Worm (Caenorhabditis elegans) whole organism, L2 larva: Measurements from ENCODE around the gene col-85.

ENCODE experiments used
- C34F6.9 ChIP-seq: fragments of 150-350 bp; optimal IDR thresholded peaks from 2 replicates; lab custom pipeline; 2014; ENCODE audit warnings: missing biosample characterization, missing genetic modification characterization
- F13H6.1 ChIP-seq: sonication (generic microtip); optimal IDR thresholded peaks from 2 replicates; lab custom pipeline; 2016; ENCODE audit warnings: missing genetic modification characterization, missing compliant biosample characterization
- R02D3.7 ChIP-seq: fragments of 150-350 bp; optimal IDR thresholded peaks from 2 replicates; lab custom pipeline; 2014; ENCODE audit warnings: missing biosample characterization, missing genetic modification characterization
- Y55F3AM.14 ChIP-seq: fragments of 200-800 bp; sonication (Bioruptor generic); optimal IDR thresholded peaks from 2 replicates; lab custom pipeline; 2018; ENCODE audit warnings: mild to moderate bottlenecking, missing genetic modification characterization, missing compliant biosample characterization
- ZK546.5 ChIP-seq: sonication (generic microtip); optimal IDR thresholded peaks from 2 replicates; lab custom pipeline; 2017; ENCODE audit warnings: missing biosample characterization, missing genetic modification characterization
- aly-2 ChIP-seq: fragments of 150-350 bp; optimal IDR thresholded peaks from 2 replicates; lab custom pipeline; 2014; ENCODE audit warnings: missing biosample characterization, missing genetic modification characterization
- ama-1 ChIP-seq: fragments of 150-350 bp; optimal IDR thresholded peaks from 2 replicates; lab custom pipeline; 2018; ENCODE audit warnings: inconsistent platforms
- ceh-16 ChIP-seq: fragments of 150-350 bp; optimal IDR thresholded peaks from 2 replicates; lab custom pipeline; 2014; ENCODE audit warnings: missing biosample characterization, missing genetic modification characterization
- ceh-82 ChIP-seq: fragments of 150-350 bp; optimal IDR thresholded peaks from 2 replicates; lab custom pipeline; 2014; ENCODE audit warnings: missing biosample characterization, missing genetic modification characterization
- crh-2 ChIP-seq: sonication (generic microtip); optimal IDR thresholded peaks from 2 replicates; lab custom pipeline; 2017; ENCODE audit warnings: missing biosample characterization, missing genetic modification characterization
- dmd-4 ChIP-seq: sonication (generic microtip); optimal IDR thresholded peaks from 2 replicates; lab custom pipeline; 2017; ENCODE audit warnings: missing biosample characterization, missing genetic modification characterization
- egl-27 ChIP-seq: sonication (generic microtip); optimal IDR thresholded peaks from 3 replicates; lab custom pipeline; 2017; ENCODE audit warnings: missing biosample characterization, missing genetic modification reagents, missing genetic modification characterization
- elt-1 ChIP-seq: fragments of 150-350 bp; optimal IDR thresholded peaks from 2 replicates; lab custom pipeline; 2014; ENCODE audit warnings: missing biosample characterization, missing genetic modification characterization
- elt-3 ChIP-seq: sonication (generic microtip); optimal IDR thresholded peaks from 2 replicates; lab custom pipeline; 2017; ENCODE audit warnings: missing biosample characterization, missing genetic modification characterization
- gmeb-1 ChIP-seq: fragments of 150-350 bp; optimal IDR thresholded peaks from 2 replicates; lab custom pipeline; 2014; ENCODE audit warnings: missing biosample characterization, missing genetic modification characterization
- lin-11 ChIP-seq: fragments of 150-350 bp; sonication (generic microtip); optimal IDR thresholded peaks from 2 replicates; lab custom pipeline; 2014; ENCODE audit warnings: missing biosample characterization, missing genetic modification characterization, inconsistent platforms, mixed read lengths
- lin-13 ChIP-seq: fragments of 150-350 bp; optimal IDR thresholded peaks from 2 replicates; lab custom pipeline; 2014; ENCODE audit warnings: missing biosample characterization, missing genetic modification reagents, missing genetic modification characterization
- lsy-2 ChIP-seq, 2 experiments: fragments of 150-350 bp in 1 of 2; sonication (generic microtip) in 1 of 2; optimal IDR thresholded peaks; 2 replicates each; lab custom pipeline; 2014 to 2017; ENCODE audit warnings: missing biosample characterization in 2 of 2, missing genetic modification characterization in 2 of 2
- mab-5 ChIP-seq: fragments of 150-350 bp; optimal IDR thresholded peaks from 2 replicates; lab custom pipeline; 2014; ENCODE audit warnings: missing biosample characterization, missing genetic modification characterization
- mbf-1 ChIP-seq: sonication (generic microtip); optimal IDR thresholded peaks from 2 replicates; lab custom pipeline; 2017; ENCODE audit warnings: missing biosample characterization, missing genetic modification characterization
- mdl-1 ChIP-seq, 2 experiments: fragments of 150-350 bp in 1 of 2; sonication (generic microtip) in 1 of 2; optimal IDR thresholded peaks; 2 replicates each; lab custom pipeline; 2017; ENCODE audit warnings: missing biosample characterization in 2 of 2, missing genetic modification characterization in 2 of 2
- nhr-10 ChIP-seq: sonication (generic microtip); optimal IDR thresholded peaks from 2 replicates; lab custom pipeline; 2017; ENCODE audit warnings: missing biosample characterization, missing genetic modification characterization
- nhr-11 ChIP-seq: fragments of 150-350 bp; optimal IDR thresholded peaks from 2 replicates; lab custom pipeline; 2014; ENCODE audit warnings: missing biosample characterization, missing genetic modification characterization
- nhr-12 ChIP-seq: fragments of 150-350 bp; optimal IDR thresholded peaks from 2 replicates; lab custom pipeline; 2014; ENCODE audit warnings: missing biosample characterization, missing genetic modification characterization
- nhr-21 ChIP-seq: fragments of 150-350 bp; optimal IDR thresholded peaks from 2 replicates; lab custom pipeline; 2014; ENCODE audit warnings: missing biosample characterization, missing genetic modification characterization
- nhr-23 ChIP-seq: fragments of 150-350 bp; optimal IDR thresholded peaks from 2 replicates; lab custom pipeline; 2014; ENCODE audit warnings: missing biosample characterization, missing genetic modification reagents, missing genetic modification characterization
- nhr-237 ChIP-seq: fragments of 150-350 bp; optimal IDR thresholded peaks from 2 replicates; lab custom pipeline; 2014; ENCODE audit warnings: missing biosample characterization, missing genetic modification characterization
- nhr-25 ChIP-seq: fragments of 150-350 bp; sonication (generic microtip); optimal IDR thresholded peaks from 3 replicates; lab custom pipeline; 2014; ENCODE audit warnings: missing biosample characterization, missing genetic modification characterization
- nhr-6 ChIP-seq: fragments of 150-350 bp; optimal IDR thresholded peaks from 2 replicates; lab custom pipeline; 2014; ENCODE audit warnings: missing biosample characterization, missing genetic modification characterization
- nhr-77 ChIP-seq: fragments of 150-350 bp; optimal IDR thresholded peaks from 2 replicates; lab custom pipeline; 2014; ENCODE audit warnings: missing biosample characterization, missing genetic modification characterization
- peb-1 ChIP-seq: fragments of 150-350 bp; optimal IDR thresholded peaks from 2 replicates; lab custom pipeline; 2014; ENCODE audit warnings: missing biosample characterization, missing genetic modification characterization
- skn-1 ChIP-seq: sonication (generic microtip); optimal IDR thresholded peaks from 2 replicates; lab custom pipeline; 2017; ENCODE audit warnings: missing biosample characterization, missing genetic modification characterization
- sma-3 ChIP-seq: sonication (generic microtip); optimal IDR thresholded peaks from 2 replicates; lab custom pipeline; 2016; ENCODE audit warnings: missing genetic modification reagents, missing genetic modification characterization, missing compliant biosample characterization
- sma-9 ChIP-seq, 2 experiments: fragments of 150-350 bp in 1 of 2; sonication (generic microtip) in 1 of 2; optimal IDR thresholded peaks; 2 replicates each; lab custom pipeline; 2014 to 2016; ENCODE audit warnings: missing genetic modification characterization in 2 of 2, mild to moderate bottlenecking in 1 of 2, missing biosample characterization in 1 of 2, missing compliant biosample characterization in 1 of 2, missing genetic modification reagents in 1 of 2, moderate library complexity in 1 of 2
- snpc-4 ChIP-seq: fragments of 150-350 bp; optimal IDR thresholded peaks from 2 replicates; lab custom pipeline; 2014; ENCODE audit warnings: missing biosample characterization, missing genetic modification characterization
- unc-39 ChIP-seq: fragments of 150-350 bp; optimal IDR thresholded peaks from 2 replicates; lab custom pipeline; 2014; ENCODE audit warnings: missing biosample characterization, missing genetic modification characterization
- unc-55 ChIP-seq: fragments of 150-350 bp; sonication (generic microtip); optimal IDR thresholded peaks from 3 replicates; lab custom pipeline; 2014; ENCODE audit warnings: missing biosample characterization, missing genetic modification reagents, missing genetic modification characterization
- unc-62 ChIP-seq: fragments of 150-350 bp; optimal IDR thresholded peaks from 2 replicates; lab custom pipeline; 2014; ENCODE audit warnings: missing biosample characterization, missing genetic modification reagents, missing genetic modification characterization
- zag-1 ChIP-seq: fragments of 150-350 bp; optimal IDR thresholded peaks from 2 replicates; lab custom pipeline; 2014; ENCODE audit warnings: missing biosample characterization, missing genetic modification characterization
- ztf-1 ChIP-seq: fragments of 200-800 bp; sonication (Bioruptor generic); conservative IDR thresholded peaks from 2 replicates; pipeline ENCODE4 v1.3.6; 2022; ENCODE audit warnings: missing genetic modification characterization, missing compliant biosample characterization
- ztf-11 ChIP-seq: sonication (generic microtip); optimal IDR thresholded peaks from 2 replicates; lab custom pipeline; 2017; ENCODE audit warnings: missing biosample characterization, missing genetic modification characterization

col-85 gene

DNA sequence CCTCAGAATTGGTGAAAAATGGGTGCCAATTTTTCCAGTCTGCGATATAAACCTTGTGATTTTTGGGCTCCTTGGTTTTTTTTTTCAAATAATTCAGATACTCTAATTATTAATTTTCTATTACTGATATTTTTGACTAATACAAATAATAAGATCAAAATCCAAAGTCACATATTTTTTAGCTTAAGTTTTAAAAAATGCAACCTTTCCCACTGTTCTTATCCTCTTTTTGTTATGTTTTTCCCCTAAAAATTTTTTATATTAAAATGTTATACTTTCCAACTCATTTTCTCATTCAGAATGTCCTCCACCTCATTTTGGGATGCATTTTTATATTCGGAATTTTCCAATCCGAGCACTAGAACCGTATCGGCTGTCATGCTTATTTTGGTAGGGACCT is 36.1 kb upstream of the col-85 start, which contains the start of gene srx-120:
Gene srx-120, plus strand, starts transcription at position 301 of the 400 bp plus-strand sequence.
- TF ChIP-seq ztf-1 (GFP tag; lab: Robert Waterston, UW) (no peak), nhr-11 (no peak), unc-62 (GFP tag; lab: Kevin White, UChicago) (no peak), lsy-2 (tag; optimal IDR thresholded peaks at IDR 0.05; lab: Kevin White, UChicago) (no peak), F13H6.1 (tag; lab: Kevin White, UChicago) (no peak), R02D3.7 (tag; lab: Kevin White, UChicago) (no peak), ZK546.5 (tag; lab: Kevin White, UChicago) (no peak), nhr-237 (tag; lab: Kevin White, UChicago) (no peak), dmd-4 (no peak), ama-1 (lab: Kevin White, UChicago) (no peak), Y55F3AM.14 (GFP tag; lab: Kevin White, UChicago) (no peak), elt-1 (tag; lab: Kevin White, UChicago) (no peak), nhr-25 (tag; lab: Kevin White, UChicago) (no peak), zag-1 (tag; lab: Kevin White, UChicago) (no peak), mbf-1 (no peak), ztf-11 (no peak), crh-2 (no peak), nhr-12 (tag; lab: Kevin White, UChicago) (no peak), sma-9 (GFP tag; optimal IDR thresholded peaks at IDR 0.05; lab: Kevin White, UChicago) (no peak), sma-9 (tag; optimal IDR thresholded peaks at IDR 0.05; lab: Kevin White, UChicago) (no peak)

DNA sequence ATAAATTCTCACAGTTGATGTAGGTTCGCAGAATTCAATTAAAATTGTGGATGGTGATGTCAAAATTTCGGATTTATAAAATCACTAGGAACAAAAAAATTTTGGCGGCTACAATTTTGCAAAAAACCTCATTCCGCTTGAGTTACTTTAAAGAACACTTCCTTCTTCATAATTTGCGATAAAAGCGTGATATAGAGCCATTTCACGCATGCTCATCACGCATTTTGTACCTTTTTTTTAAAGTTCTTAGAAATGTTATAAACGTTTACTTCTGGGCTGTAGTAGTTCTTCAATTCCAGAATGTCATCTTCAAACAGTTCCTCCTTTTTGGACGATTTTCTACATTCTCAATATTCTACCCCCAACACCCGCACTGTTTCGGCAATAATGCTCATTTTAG is 33.1 kb upstream of the col-85 start, which contains the start of gene srx-119:
Gene srx-119, plus strand, starts transcription at position 301 of the 400 bp plus-strand sequence.
- no peak for TF ChIP-seq lin-11 (tag; lab: Kevin White, UChicago)
- TF ChIP-seq peb-1 (tag; lab: Kevin White, UChicago): no peak
- no peak for TF ChIP-seq mab-5 (tag; lab: Kevin White, UChicago)
- TF ChIP-seq snpc-4: no peak
- no peak for TF ChIP-seq nhr-237 (tag; lab: Kevin White, UChicago)
- TF ChIP-seq sma-9 (GFP tag; optimal IDR thresholded peaks at IDR 0.05; lab: Kevin White, UChicago): no peak
- TF ChIP-seq sma-9 (tag; optimal IDR thresholded peaks at IDR 0.05; lab: Kevin White, UChicago): no peak
- no peak for TF ChIP-seq nhr-10
- no peak for TF ChIP-seq ZK546.5 (tag; lab: Kevin White, UChicago)
- TF ChIP-seq, all 48 proteins: peak for 0

DNA sequence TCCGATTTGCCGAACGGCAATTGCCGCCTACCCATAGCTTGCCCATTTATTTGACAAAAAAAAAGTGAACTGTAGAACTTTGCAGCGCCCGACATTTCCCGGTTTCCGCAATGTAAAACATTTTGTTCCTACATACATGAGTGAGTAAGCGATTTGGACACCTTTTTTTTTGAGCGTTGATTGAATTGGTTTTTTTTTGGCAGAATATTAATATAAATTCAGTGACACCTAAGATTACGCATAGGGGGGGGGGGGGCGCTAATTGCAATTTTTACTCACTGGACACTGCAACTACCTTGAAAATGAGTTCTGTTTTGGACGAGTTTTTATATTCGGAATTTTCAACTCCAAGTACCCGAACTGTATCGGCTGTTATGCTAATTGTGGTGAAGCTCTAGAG is 30.6 kb upstream of the col-85 start, which contains the start of gene srx-118:
Gene srx-118, plus strand, starts transcription at position 301 of the 400 bp plus-strand sequence.
- TF ChIP-seq egl-27 (no peak), sma-3 (GFP tag; lab: Kevin White, UChicago) (no peak), skn-1 (tag; lab: Kevin White, UChicago) (no peak), lin-13 (GFP tag; lab: Kevin White, UChicago) (no peak), nhr-12 (tag; lab: Kevin White, UChicago) (no peak), C34F6.9 (no peak), mdl-1 (tag; optimal IDR thresholded peaks at IDR 0.05; lab: Kevin White, UChicago) (no peak), unc-39 (tag; lab: Kevin White, UChicago) (no peak), aly-2 (tag; lab: Kevin White, UChicago) (no peak), mab-5 (tag; lab: Kevin White, UChicago) (no peak), unc-55 (GFP tag; lab: Kevin White, UChicago) (no peak), mbf-1 (no peak), nhr-77 (tag; lab: Kevin White, UChicago) (no peak), peb-1 (tag; lab: Kevin White, UChicago) (no peak), nhr-25 (tag; lab: Kevin White, UChicago) (no peak), nhr-23 (tag; lab: Kevin White, UChicago) (no peak)
- TF ChIP-seq, all 48 proteins: peak for 0

DNA sequence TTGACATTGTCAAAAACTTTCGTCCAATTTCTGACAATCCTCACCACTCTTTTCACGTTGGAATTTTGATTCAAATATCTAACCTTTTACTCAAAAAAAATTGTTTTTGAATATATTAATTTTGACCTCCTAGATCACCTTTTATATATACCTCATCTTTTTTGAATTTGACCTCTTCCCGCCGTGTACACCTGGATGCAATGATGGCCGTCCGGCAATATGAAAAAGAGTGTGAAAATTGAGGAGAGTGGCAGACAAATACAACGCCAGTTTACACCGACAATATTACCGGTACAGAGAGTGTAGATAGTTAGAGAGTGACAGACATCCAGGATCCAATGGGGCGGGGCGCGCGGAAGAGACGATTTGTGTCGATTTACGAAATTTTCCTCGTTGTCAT is 24.7 kb upstream of the col-85 start, which contains the start of gene ceh-99:
Gene ceh-99, plus strand, starts transcription at position 366 of the 400 bp plus-strand sequence.
- TF ChIP-seq lin-11 (tag; lab: Kevin White, UChicago): no peak
- no peak for TF ChIP-seq ceh-82
- no peak for TF ChIP-seq nhr-6 (tag; lab: Kevin White, UChicago)
- TF ChIP-seq zag-1 (tag; lab: Kevin White, UChicago): no peak
- TF ChIP-seq lin-13 (GFP tag; lab: Kevin White, UChicago): no peak
- no peak for TF ChIP-seq peb-1 (tag; lab: Kevin White, UChicago)
- no peak for TF ChIP-seq gmeb-1 (tag; lab: Kevin White, UChicago)
- no peak for TF ChIP-seq elt-3 (tag; lab: Kevin White, UChicago)
- TF ChIP-seq sma-9 (GFP tag; optimal IDR thresholded peaks at IDR 0.05; lab: Kevin White, UChicago): no peak
- no peak for TF ChIP-seq sma-9 (tag; optimal IDR thresholded peaks at IDR 0.05; lab: Kevin White, UChicago)
- no peak for TF ChIP-seq ztf-11
- no peak for TF ChIP-seq lsy-2 (tag; optimal IDR thresholded peaks at IDR 0.05; lab: Kevin White, UChicago)
- TF ChIP-seq ceh-16 (tag; lab: Kevin White, UChicago): no peak
- TF ChIP-seq unc-55 (GFP tag; lab: Kevin White, UChicago): no peak
- TF ChIP-seq nhr-10: no peak
- no peak for TF ChIP-seq nhr-23 (tag; lab: Kevin White, UChicago)
- no peak for TF ChIP-seq nhr-21 (tag; lab: Kevin White, UChicago)
